Worm (Caenorhabditis elegans) whole organism, midembryonic: ENCODE measurements around the gene asp-5.

Experiments
- klf-2 ChIP-seq: fragments of 200-800 bp; sonication (Bioruptor generic); conservative IDR thresholded peaks from 2 replicates; pipeline ENCODE4 v1.3.6; 2022; ENCODE audit warnings: missing genetic modification reagents, missing genetic modification characterization, missing compliant biosample characterization
- med-1 ChIP-seq: sonication (generic microtip); optimal IDR thresholded peaks from 2 replicates; lab custom pipeline; 2017; ENCODE audit warnings: missing genetic modification characterization, mild to moderate bottlenecking, missing compliant biosample characterization, antibody characterized with exemption, missing genetic modification reagents; ENCODE audit not compliant: insufficient read depth
- ref-1 ChIP-seq: fragments of 200-800 bp; sonication (Bioruptor generic); conservative IDR thresholded peaks from 2 replicates; pipeline ENCODE4 v1.3.6; 2022; ENCODE audit warnings: missing genetic modification reagents, missing genetic modification characterization, missing compliant biosample characterization
- tab-1 ChIP-seq: fragments of 200-800 bp; sonication (Bioruptor generic); IDR thresholded peaks from 2 replicates; pipeline ENCODE4 v1.3.6; 2022; ENCODE audit warnings: missing genetic modification characterization, missing compliant biosample characterization
- ztf-23 ChIP-seq: fragments of 200-800 bp; sonication (Bioruptor generic); IDR thresholded peaks from 2 replicates; pipeline ENCODE4 v1.3.6; 2022; ENCODE audit warnings: missing genetic modification reagents, missing genetic modification characterization, missing compliant biosample characterization

ce11 chrV:8259016-8259415 lies 13.2 kb upstream of the asp-5 start, which contains the start of gene C16D9.1:
- no peak for TF ChIP-seq med-1
- TF ChIP-seq ztf-23 (GFP tag; lab: Robert Waterston, UW): no peak
- no peak for TF ChIP-seq tab-1 (GFP tag; lab: Robert Waterston, UW)
- no peak for TF ChIP-seq ref-1 (GFP tag; lab: Robert Waterston, UW)
- TF ChIP-seq klf-2 (GFP tag; lab: Robert Waterston, UW): no peak
